Fruit fly (Drosophila melanogaster) whole organism: ENCODE data around the gene Mkp.

ENCODE experiments used
- CG8478 ChIP-seq: fragments of >200 bp; optimal IDR thresholded peaks from 2 replicates; lab custom pipeline; 2018; ENCODE audit warnings: inconsistent platforms
- Dll ChIP-seq: fragments of >200 bp; optimal IDR thresholded peaks from 2 replicates; lab custom pipeline; 2017
- pan ChIP-seq: fragments of >200 bp; optimal IDR thresholded peaks from 2 replicates; lab custom pipeline; 2017
- psq ChIP-seq: fragments of >200 bp; optimal IDR thresholded peaks from 2 replicates; lab custom pipeline; 2017
- usp ChIP-seq: fragments of >200 bp; optimal IDR thresholded peaks from 2 replicates; lab custom pipeline; 2017; ENCODE audit warnings: missing biosample characterization, missing genetic modification characterization, mixed read lengths

DNA sequence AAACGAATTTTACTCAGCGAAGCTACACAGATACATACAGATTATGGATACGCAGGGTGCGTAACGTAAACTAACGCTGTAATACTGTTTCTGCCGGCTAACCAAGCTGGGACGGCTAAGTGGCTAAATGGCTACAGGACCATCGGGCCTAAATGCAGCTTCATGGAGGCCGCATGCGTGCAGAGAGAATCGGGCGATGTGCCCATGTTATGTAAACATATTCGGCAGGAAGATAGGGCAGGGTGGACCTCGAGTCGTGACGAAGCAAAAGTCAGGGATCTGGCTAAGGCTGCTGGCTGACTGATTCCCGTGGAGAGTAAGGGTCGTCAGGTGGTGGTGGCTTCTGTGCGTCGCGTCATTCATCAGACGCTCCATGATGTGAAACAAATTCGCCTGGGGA is 30.7 kb downstream of the Mkp start:
- no peak for TF ChIP-seq Dll
- TF ChIP-seq usp (GFP tag; lab: Kevin White, UChicago) = no peak
- no peak for TF ChIP-seq psq (lab: Kevin White, UChicago)
- TF ChIP-seq pan (lab: Kevin White, UChicago) = no peak
- no peak for TF ChIP-seq CG8478 (lab: Kevin White, UChicago)
